Worm (Caenorhabditis elegans): ENCODE data around the gene ccdc-55.

ccdc-55 gene

DNA sequence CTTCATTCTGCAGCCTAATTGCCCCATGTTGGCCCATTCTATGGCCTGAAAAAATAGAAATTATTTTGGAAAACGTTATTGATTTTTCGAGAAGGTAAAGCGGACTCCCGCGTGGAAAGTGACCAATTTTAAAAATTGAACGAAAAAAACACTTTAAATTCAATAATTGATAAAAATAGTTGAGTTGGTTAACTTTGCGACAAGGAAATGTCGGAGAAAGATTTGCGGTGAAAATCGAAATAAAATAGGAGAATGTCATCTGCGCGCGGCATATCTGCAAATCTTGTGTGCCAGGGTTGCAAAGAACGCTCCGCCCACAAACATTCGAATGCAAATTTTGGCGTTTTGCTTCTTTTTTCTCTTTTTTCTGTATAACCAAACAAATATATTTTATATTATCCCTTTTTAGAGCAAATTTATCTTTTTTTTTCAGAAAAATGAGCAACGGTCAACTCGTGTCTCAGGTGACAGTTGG is 2.4 kb upstream of the ccdc-55 start, which contains the start of the genes rnf-121 and C16C10.4 (continued):
- TF ChIP-seq mcd-1 (GFP tag; IDR thresholded peaks at IDR 0.05) (peak; percentile 75), ceh-58 (GFP tag; IDR thresholded peaks at IDR 0.05) (no peak), ztf-22 (GFP tag; optimal IDR thresholded peaks at IDR 0.05) (no peak), ceh-40 (GFP tag; IDR thresholded peaks at IDR 0.05) (no peak), ztf-28 (GFP tag; IDR thresholded peaks at IDR 0.05) (no peak), tbp1 (GFP tag; optimal IDR thresholded peaks at IDR 0.05) (peak; percentile 45), madf-6 (GFP tag; IDR thresholded peaks at IDR 0.05) (peak; percentile 82), snpc-1.1 (tag; optimal IDR thresholded peaks at IDR 0.05; ENCODE audit: insufficient read depth) (peak; percentile 31), ztf-18 (tag; optimal IDR thresholded peaks at IDR 0.05) (peak; percentile 46), xnd-1 (tag; optimal IDR thresholded peaks at IDR 0.05) (peak; percentile 38), Y95B8A.8 (GFP tag; IDR thresholded peaks at IDR 0.05) (no peak), F10E7.11 (tag; optimal IDR thresholded peaks at IDR 0.05) (no peak), nhr-90 (tag; optimal IDR thresholded peaks at IDR 0.05) (no peak), gei-17 (GFP tag; optimal IDR thresholded peaks at IDR 0.05) (no peak), ZK185.1 (tag; optimal IDR thresholded peaks at IDR 0.05; ENCODE audit: poor library complexity, severe bottlenecking) (peak; percentile 86), unc-62 (GFP tag; optimal IDR thresholded peaks at IDR 0.05) (no peak), atf-7 (tag; optimal IDR thresholded peaks at IDR 0.05) (no peak), T07F8.4 (tag; optimal IDR thresholded peaks at IDR 0.05) (peak; percentile 15), ets-4 (GFP tag; optimal IDR thresholded peaks at IDR 0.05) (no peak), ekl-4 (GFP tag; IDR thresholded peaks at IDR 0.05) (peak; percentile 60; the same call in 1 of the 2 replicates), cebp-2 (GFP tag; IDR thresholded peaks at IDR 0.05) (no peak), snpc-3.4 (tag; optimal IDR thresholded peaks at IDR 0.05) (peak; percentile 83), ceh-100 (GFP tag; IDR thresholded peaks at IDR 0.05) (peak; percentile 77), chd-7 (tag; optimal IDR thresholded peaks at IDR 0.05) (no peak), pbrm-1 (GFP tag; IDR thresholded peaks at IDR 0.05) (peak; percentile 31; the same call in 1 of the 2 replicates), F57A8.1 (GFP tag; optimal IDR thresholded peaks at IDR 0.05) (no peak), Y53F4B.3 (GFP tag; IDR thresholded peaks at IDR 0.05) (no peak), snpc-4 (GFP tag; optimal IDR thresholded peaks at IDR 0.05) (peak; percentile 5), snpc-4 (tag; optimal IDR thresholded peaks at IDR 0.05) (peak in 2 of 4 experiments; percentile 28 to 54), tlf-1 (GFP tag; optimal IDR thresholded peaks at IDR 0.05) (peak; percentile 38), ceh-79 (tag; optimal IDR thresholded peaks at IDR 0.05) (no peak), sptf-2 (GFP tag; optimal IDR thresholded peaks at IDR 0.05) (no peak), let-526 (GFP tag; IDR thresholded peaks at IDR 0.05) (no peak), B0336.3 (GFP tag; IDR thresholded peaks at IDR 0.05) (peak; percentile 20; the same call in 1 of the 2 replicates), madf-10 (tag; optimal IDR thresholded peaks at IDR 0.05) (peak; percentile 45), dox-1 (GFP tag; IDR thresholded peaks at IDR 0.05) (peak; percentile 68; the same call in 1 of the 2 replicates), ama-1 (optimal IDR thresholded peaks at IDR 0.05) (no peak), ama-1 (GFP tag; optimal IDR thresholded peaks at IDR 0.05) (peak in 1 of 2 experiments; percentile 62), ceh-27 (GFP tag; optimal IDR thresholded peaks at IDR 0.05) (no peak), K12H6.12 (tag; optimal IDR thresholded peaks at IDR 0.05) (peak; percentile 19), somi-1 (GFP tag; optimal IDR thresholded peaks at IDR 0.05) (no peak), akir-1 (GFP tag; optimal IDR thresholded peaks at IDR 0.05) (no peak), snpc-1.3 (tag; optimal IDR thresholded peaks at IDR 0.05; ENCODE audit: insufficient read depth) (peak; percentile 71), rec-8 (tag; optimal IDR thresholded peaks at IDR 0.05) (peak; percentile 51 to 75), nfyb-1 (GFP tag; IDR thresholded peaks at IDR 0.05) (peak; percentile 77; the same call in 1 of the 2 replicates), D2030.7 (GFP tag; IDR thresholded peaks at IDR 0.05) (peak; percentile 61; the same call in 1 of the 2 replicates), hmg-20 (GFP tag; IDR thresholded peaks at IDR 0.05) (no peak), hsf-1 (GFP tag; IDR thresholded peaks at IDR 0.05) (no peak)

Data from whole organism, young adult.